Fruit fly (Drosophila melanogaster) Kc167 (cell line): Measurements from ENCODE around the gene CG14302.

Experiments
- Myc ChIP-seq: fragments of >200 bp; optimal IDR thresholded peaks from 2 replicates; lab custom pipeline; 2017; ENCODE audit warnings: missing external identifiers
- Sin3A ChIP-seq: fragments of >200 bp; optimal IDR thresholded peaks from 2 replicates; lab custom pipeline; 2018; ENCODE audit warnings: missing external identifiers
- h ChIP-seq: fragments of >200 bp; optimal IDR thresholded peaks from 3 replicates; lab custom pipeline; 2018; ENCODE audit warnings: missing external identifiers
- insv ChIP-seq: fragments of >200 bp; optimal IDR thresholded peaks from 3 replicates; lab custom pipeline; 2018; ENCODE audit warnings: missing external identifiers
- psq ChIP-seq: fragments of >200 bp; optimal IDR thresholded peaks from 2 replicates; lab custom pipeline; 2017; ENCODE audit warnings: missing external identifiers
- ttk ChIP-seq: sonication (Bioruptor generic); optimal IDR thresholded peaks from 2 replicates; lab custom pipeline; 2017; ENCODE audit warnings: missing external identifiers

Gene CG14302

DNA sequence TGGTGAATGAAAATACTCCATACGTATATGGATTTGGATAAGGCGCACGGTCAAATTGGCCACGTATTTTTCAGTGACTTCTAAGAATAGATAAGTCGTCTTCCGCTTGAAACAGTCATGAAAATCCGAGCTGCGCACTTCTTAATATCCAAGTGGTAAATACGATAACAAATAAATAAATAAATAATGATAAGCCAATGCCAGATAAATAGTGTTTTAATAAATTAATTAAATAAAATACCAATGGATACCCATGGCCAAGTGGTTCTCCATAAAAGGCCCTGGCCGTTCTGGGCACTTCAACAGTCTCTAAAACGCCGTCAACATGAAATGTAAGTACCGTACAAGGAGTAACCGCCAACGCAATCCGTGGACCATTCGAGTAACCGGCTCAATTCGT lies at the start of gene CG14302:
TSS of gene CG14302 (plus strand) at position 301 of the 400 bp plus-strand sequence.
- TF ChIP-seq h (lab: Kevin White, UChicago) (no peak), insv (lab: Kevin White, UChicago) (no peak), Sin3A (lab: Kevin White, UChicago) (no peak), Myc (lab: Kevin White, UChicago) (no peak), psq (no peak), ttk (lab: Kevin White, UChicago) (no peak)

- TF ChIP-seq Myc (lab: Kevin White, UChicago), result no peak
Measured at dm6 chr3R:18692619-18693018, 39.9 kb upstream of the CG14302 start, which contains the start of gene Muc91C. Gene Muc91C, minus strand, starts transcription at chr3R:18692719.

- TF ChIP-seq Sin3A (lab: Kevin White, UChicago), result no peak
- TF ChIP-seq h (lab: Kevin White, UChicago), result no peak
- TF ChIP-seq insv (lab: Kevin White, UChicago), result no peak
- no peak for TF ChIP-seq Myc (lab: Kevin White, UChicago)
- no peak for TF ChIP-seq ttk (lab: Kevin White, UChicago)
Measured at dm6 chr3R:18693611-18694010, 38.9 kb upstream of the CG14302 start, which contains the start of gene CG14300. Gene CG14300, minus strand, starts transcription at chr3R:18693711.

- TF ChIP-seq ttk (lab: Kevin White, UChicago), result no peak
- no peak for TF ChIP-seq psq
- TF ChIP-seq h (lab: Kevin White, UChicago), result no peak
- TF ChIP-seq Sin3A (lab: Kevin White, UChicago), result no peak
- TF ChIP-seq insv (lab: Kevin White, UChicago), result no peak
- no peak for TF ChIP-seq Myc (lab: Kevin White, UChicago)
Measured at dm6 chr3R:18694952-18695351, 37.5 kb upstream of the CG14302 start, which contains the start of gene CG34282. Gene CG34282, plus strand, starts transcription at chr3R:18695252.

- TF ChIP-seq insv (lab: Kevin White, UChicago) (no peak), ttk (lab: Kevin White, UChicago) (no peak), Sin3A (lab: Kevin White, UChicago) (no peak), psq (no peak), Myc (lab: Kevin White, UChicago) (no peak), h (lab: Kevin White, UChicago) (no peak)
Measured at dm6 chr3R:18698855-18699569, 33.5 kb upstream of the CG14302 start.

dm6 chr3R:18703514-18703913 lies 29.0 kb upstream of the CG14302 start:
- TF ChIP-seq Sin3A (lab: Kevin White, UChicago) (no peak), psq (no peak), ttk (lab: Kevin White, UChicago) (no peak), h (lab: Kevin White, UChicago) (no peak), insv (lab: Kevin White, UChicago) (no peak), Myc (lab: Kevin White, UChicago) (no peak)

DNA sequence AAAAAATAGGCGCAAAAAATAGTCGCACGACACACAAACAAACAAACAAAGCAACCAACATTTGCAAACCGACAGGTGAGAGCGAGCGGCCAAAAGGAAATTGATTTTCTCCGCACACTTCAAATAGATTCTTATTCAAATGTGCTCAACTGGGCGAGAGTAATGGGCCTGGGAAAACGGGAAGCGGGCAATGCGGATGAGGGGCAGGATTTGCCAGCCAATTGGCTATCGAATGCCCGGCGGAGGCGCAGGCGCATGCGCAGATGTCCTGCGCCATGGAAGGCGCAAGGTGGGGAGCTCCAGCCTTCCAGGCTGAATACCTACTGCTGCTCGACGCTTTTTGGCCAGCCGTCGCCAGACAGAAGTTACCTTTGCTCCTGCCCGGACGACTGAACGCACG lies 27.3 kb upstream of the CG14302 start, which contains the start of the genes ChAT and VAChT:
TSS of gene ChAT (plus strand) at position 352 of the 400 bp plus-strand sequence.
TSS of gene VAChT (plus strand) at position 352 of the 400 bp plus-strand sequence.
- TF ChIP-seq insv (lab: Kevin White, UChicago), result no peak
- no peak for TF ChIP-seq Myc (lab: Kevin White, UChicago)
- TF ChIP-seq psq, result no peak
- no peak for TF ChIP-seq h (lab: Kevin White, UChicago)
- no peak for TF ChIP-seq ttk (lab: Kevin White, UChicago)
- TF ChIP-seq Sin3A (lab: Kevin White, UChicago), result no peak

DNA sequence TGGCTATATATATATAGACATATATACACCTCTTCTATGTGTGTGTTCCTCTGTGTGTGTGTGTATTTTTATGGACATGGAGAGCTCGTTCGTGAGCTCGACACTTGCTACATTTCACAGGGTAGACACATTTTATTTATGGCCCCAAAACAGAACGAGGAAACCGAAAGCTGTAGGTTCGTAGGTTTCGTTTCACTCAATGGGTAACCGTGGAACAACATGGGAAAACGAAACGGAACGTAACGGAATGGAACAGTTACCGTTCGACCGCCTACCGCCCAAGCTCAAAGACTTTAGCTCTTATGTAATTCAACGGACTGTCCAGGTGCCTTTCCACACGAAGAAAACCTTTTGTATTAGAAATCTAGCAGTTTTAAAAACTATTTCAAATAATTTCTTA lies 26.2 kb upstream of the CG14302 start:
- TF ChIP-seq h (lab: Kevin White, UChicago) (no peak), insv (lab: Kevin White, UChicago) (no peak), ttk (lab: Kevin White, UChicago) (no peak), psq (no peak), Myc (lab: Kevin White, UChicago) (no peak), Sin3A (lab: Kevin White, UChicago) (no peak)

DNA sequence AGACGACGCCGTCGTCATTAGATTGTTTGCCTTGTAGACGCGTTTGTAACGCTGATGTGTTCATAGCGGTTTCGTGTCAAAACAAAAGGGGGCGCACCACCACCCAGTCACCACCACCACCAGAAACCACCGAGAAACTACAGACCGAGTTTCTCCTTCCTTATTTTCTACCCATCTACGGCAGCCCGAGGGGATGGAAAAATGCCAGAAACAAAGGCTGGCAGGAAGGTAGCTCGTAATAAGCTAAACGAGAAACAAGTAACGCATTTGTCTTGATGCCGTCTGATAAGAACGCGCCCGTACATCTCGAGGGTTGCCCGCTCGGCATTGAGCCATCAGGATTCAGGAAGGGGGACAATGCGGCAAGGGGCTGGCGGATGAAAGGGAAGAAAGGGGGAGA lies 25.0 kb upstream of the CG14302 start:
- TF ChIP-seq ttk (lab: Kevin White, UChicago), result no peak
- no peak for TF ChIP-seq Sin3A (lab: Kevin White, UChicago)
- TF ChIP-seq insv (lab: Kevin White, UChicago), result no peak
- TF ChIP-seq psq, result no peak
- no peak for TF ChIP-seq Myc (lab: Kevin White, UChicago)
- TF ChIP-seq h (lab: Kevin White, UChicago), result no peak

DNA sequence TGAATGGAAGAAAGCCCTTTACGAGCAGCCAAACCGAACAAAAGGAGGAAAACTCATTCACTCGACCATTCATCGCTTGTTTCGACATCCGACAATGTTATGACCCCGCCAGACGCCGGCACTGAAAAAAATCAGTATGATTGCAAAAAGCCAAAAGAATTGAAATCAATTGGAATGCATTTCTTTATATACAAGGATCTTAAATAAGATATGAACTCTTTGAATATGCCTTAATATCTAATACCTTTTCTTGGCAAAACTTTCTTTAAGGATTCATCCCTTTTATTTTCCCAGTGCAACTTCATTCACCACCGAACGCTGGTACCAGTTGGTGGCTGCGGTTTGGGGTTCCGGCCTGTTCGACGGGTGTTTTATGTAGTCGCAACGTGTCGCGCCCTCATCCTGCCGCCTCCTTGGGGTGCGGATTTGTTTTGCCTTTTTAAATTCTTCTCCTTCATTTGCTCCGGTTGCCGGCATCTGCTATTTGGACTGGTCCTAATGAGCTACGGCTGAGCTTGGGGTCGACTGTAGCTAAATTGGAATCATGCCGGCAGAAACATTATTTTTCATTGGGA lies 12.6 kb upstream of the CG14302 start:
- TF ChIP-seq h (lab: Kevin White, UChicago) (no peak), ttk (lab: Kevin White, UChicago) (no peak), Myc (lab: Kevin White, UChicago) (no peak), insv (lab: Kevin White, UChicago) (no peak), psq (no peak), Sin3A (lab: Kevin White, UChicago) (no peak)

DNA sequence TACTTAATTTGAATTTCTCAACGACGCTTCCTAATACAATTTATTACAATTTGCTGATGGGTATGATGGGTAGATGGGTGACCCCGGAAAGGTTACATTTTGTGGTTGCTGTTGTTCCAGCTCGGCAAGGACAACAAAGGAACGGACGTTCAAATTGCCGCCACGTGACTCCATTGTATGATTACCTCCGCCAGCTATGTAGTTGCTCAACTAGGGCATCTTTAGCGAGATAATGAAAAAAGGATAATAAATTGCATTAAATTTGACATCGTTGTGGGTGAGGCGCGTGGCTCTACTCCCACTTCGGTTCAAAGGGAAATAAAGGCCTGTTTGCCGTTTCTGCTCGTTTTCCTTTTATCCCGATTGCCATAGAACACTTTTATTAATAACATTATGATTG lies 11.1 kb upstream of the CG14302 start:
- TF ChIP-seq insv (lab: Kevin White, UChicago) (no peak), Sin3A (lab: Kevin White, UChicago) (no peak), Myc (lab: Kevin White, UChicago) (no peak), h (lab: Kevin White, UChicago) (no peak), psq (no peak)

DNA sequence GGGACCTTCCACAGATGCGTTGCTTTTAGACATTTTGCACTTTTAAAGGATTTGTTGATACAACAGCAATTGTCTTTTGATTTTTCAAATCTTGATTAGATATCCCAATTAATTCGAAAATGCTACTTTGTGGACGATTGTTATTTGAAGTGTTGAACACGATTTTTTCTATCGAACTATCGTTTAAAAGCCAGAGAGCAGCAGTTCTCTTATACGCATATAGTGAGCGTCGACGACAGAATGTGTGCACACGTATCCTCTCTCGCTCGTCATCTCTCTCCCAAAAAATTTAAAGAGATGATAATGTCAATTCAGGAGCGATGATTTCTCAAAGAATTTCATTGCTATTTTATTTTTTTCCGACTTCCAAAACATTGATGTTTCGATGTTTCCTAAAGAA lies 10.0 kb upstream of the CG14302 start, which contains the start of gene CG34283:
TSS of gene CG34283 (minus strand) at position 101 of the 400 bp plus-strand sequence.
- TF ChIP-seq insv (lab: Kevin White, UChicago) (no peak), psq (no peak), h (lab: Kevin White, UChicago) (no peak), Myc (lab: Kevin White, UChicago) (no peak), Sin3A (lab: Kevin White, UChicago) (no peak)
